ENCODE assay signal across 1 worm cellular context in genomic region chrX:4246867-4247591, ce11.
TF ChIP-seq lines count a peak whose summit lies in the region.

F48D6.4 (minus strand) TSS chrX:4247212.

TF ChIP-seq in whole organism, L4 larva, 104 proteins besides CTCF, POLR2A, EP300 and RAD21 (continued from another document):
- no peak for TF ChIP-seq unc-39 (tag; optimal IDR thresholded peaks at IDR 0.05; lab: Kevin White, UChicago)
- peak; percentile 50; the same call in 1 of the 2 replicates for TF ChIP-seq php-3 (GFP tag; IDR thresholded peaks at IDR 0.05; lab: Robert Waterston, UW)
- TF ChIP-seq nhr-77 (tag; optimal IDR thresholded peaks at IDR 0.05; lab: Kevin White, UChicago): no peak
- no peak for TF ChIP-seq gei-8 (GFP tag; optimal IDR thresholded peaks at IDR 0.05; lab: Kevin White, UChicago)
- TF ChIP-seq hif-1 (tag; optimal IDR thresholded peaks at IDR 0.05; lab: Kevin White, UChicago): peak in 1 of 2 experiments; percentile 34
TF ChIP-seq in whole organism, L4 larva: peak in this region for 10.
